Worm (Caenorhabditis elegans) whole organism, young adult: ENCODE data around the gene W02A2.12.

Experiments used
- C06A6.2 ChIP-seq: fragments of 200-800 bp; sonication (Bioruptor generic); conservative IDR thresholded peaks from 2 replicates; pipeline ENCODE4 v1.3.6; 2022; ENCODE audit warnings: missing genetic modification characterization, missing compliant biosample characterization
- D2030.7 ChIP-seq: fragments of 200-800 bp; sonication (Bioruptor generic); IDR thresholded peaks from 2 replicates; pipeline ENCODE4 v1.3.6; 2022; ENCODE audit warnings: missing genetic modification reagents, missing genetic modification characterization, missing compliant biosample characterization
- F23B12.7 ChIP-seq: sonication (generic microtip); optimal IDR thresholded peaks from 2 replicates; lab custom pipeline; 2017; ENCODE audit warnings: missing genetic modification characterization, mild to moderate bottlenecking, missing compliant biosample characterization, antibody characterized with exemption, moderate library complexity; ENCODE audit not compliant: insufficient read depth
- F39B2.1 ChIP-seq: fragments of 200-800 bp; sonication (Bioruptor generic); IDR thresholded peaks from 2 replicates; pipeline ENCODE4 v1.3.6; 2022; ENCODE audit warnings: missing genetic modification reagents, missing genetic modification characterization, missing compliant biosample characterization
- F49E8.2 ChIP-seq: sonication (generic microtip); optimal IDR thresholded peaks from 3 replicates; lab custom pipeline; 2017; ENCODE audit warnings: missing genetic modification characterization, mild to moderate bottlenecking, missing compliant biosample characterization, antibody characterized with exemption, moderate library complexity; ENCODE audit not compliant: insufficient read depth
- K12H6.12 ChIP-seq: fragments of 200-800 bp; sonication (Bioruptor generic); optimal IDR thresholded peaks from 2 replicates; lab custom pipeline; 2018; ENCODE audit warnings: mild to moderate bottlenecking, missing genetic modification characterization, missing compliant biosample characterization
- T26A5.8 ChIP-seq: sonication (generic microtip); optimal IDR thresholded peaks from 2 replicates; lab custom pipeline; 2016; ENCODE audit warnings: missing genetic modification characterization, missing compliant biosample characterization
- Y67H2A.10 ChIP-seq: fragments of 200-800 bp; sonication (Bioruptor generic); conservative IDR thresholded peaks from 2 replicates; pipeline ENCODE4 v1.3.6; 2022; ENCODE audit warnings: missing genetic modification reagents, missing genetic modification characterization, missing compliant biosample characterization
- Y95B8A.8 ChIP-seq: fragments of 200-800 bp; sonication (Bioruptor generic); IDR thresholded peaks from 2 replicates; pipeline ENCODE4 v1.3.6; 2022; ENCODE audit warnings: missing genetic modification reagents, missing genetic modification characterization, missing compliant biosample characterization
- aptf-2 ChIP-seq: fragments of 200-800 bp; sonication (Bioruptor generic); conservative IDR thresholded peaks from 2 replicates; pipeline ENCODE4 v1.3.6; 2022; ENCODE audit warnings: missing genetic modification reagents, missing genetic modification characterization, missing compliant biosample characterization
- attf-3 ChIP-seq: fragments of 200-800 bp; sonication (Bioruptor generic); conservative IDR thresholded peaks from 2 replicates; pipeline ENCODE4 v1.3.6; 2022; ENCODE audit warnings: missing genetic modification reagents, missing genetic modification characterization, missing compliant biosample characterization
- attf-6 ChIP-seq: fragments of 200-800 bp; sonication (Bioruptor generic); IDR thresholded peaks from 2 replicates; pipeline ENCODE4 v1.3.6; 2022; ENCODE audit warnings: missing genetic modification reagents, missing genetic modification characterization, missing compliant biosample characterization
- cebp-2 ChIP-seq: fragments of 200-800 bp; sonication (Bioruptor generic); IDR thresholded peaks from 2 replicates; pipeline ENCODE4 v1.3.6; 2022; ENCODE audit warnings: missing genetic modification characterization, missing compliant biosample characterization
- ceh-27 ChIP-seq: fragments of 200-800 bp; sonication (Bioruptor generic); optimal IDR thresholded peaks from 2 replicates; lab custom pipeline; 2018; ENCODE audit warnings: mild to moderate bottlenecking, missing genetic modification characterization, moderate library complexity, missing compliant biosample characterization
- ceh-58 ChIP-seq: fragments of 200-800 bp; sonication (Bioruptor generic); IDR thresholded peaks from 2 replicates; pipeline ENCODE4 v1.3.6; 2022; ENCODE audit warnings: missing genetic modification characterization, missing compliant biosample characterization
- efl-1 ChIP-seq: fragments of 150-350 bp; optimal IDR thresholded peaks from 2 replicates; lab custom pipeline; 2014; ENCODE audit warnings: missing biosample characterization, missing genetic modification reagents, missing genetic modification characterization
- hmg-1.2 ChIP-seq: fragments of 200-800 bp; sonication (Bioruptor generic); IDR thresholded peaks from 2 replicates; pipeline ENCODE4 v1.3.6; 2022; ENCODE audit warnings: missing genetic modification reagents, missing genetic modification characterization, missing compliant biosample characterization
- let-526 ChIP-seq: fragments of 200-800 bp; sonication (Bioruptor generic); IDR thresholded peaks from 2 replicates; pipeline ENCODE4 v1.3.6; 2022; ENCODE audit warnings: missing genetic modification reagents, missing genetic modification characterization, missing compliant biosample characterization
- lsl-1 ChIP-seq: fragments of 200-800 bp; sonication (Bioruptor generic); optimal IDR thresholded peaks from 2 replicates; lab custom pipeline; 2018; ENCODE audit warnings: mild to moderate bottlenecking, missing genetic modification characterization, moderate library complexity, missing compliant biosample characterization
- madf-3 ChIP-seq: fragments of 200-800 bp; sonication (Bioruptor generic); IDR thresholded peaks from 2 replicates; pipeline ENCODE4 v1.3.6; 2022; ENCODE audit warnings: missing genetic modification reagents, missing genetic modification characterization, missing compliant biosample characterization
- madf-8 ChIP-seq: fragments of 200-800 bp; sonication (Bioruptor generic); conservative IDR thresholded peaks from 2 replicates; pipeline ENCODE4 v1.3.6; 2022; ENCODE audit warnings: missing genetic modification reagents, missing genetic modification characterization, missing compliant biosample characterization
- mcd-1 ChIP-seq: fragments of 200-800 bp; sonication (Bioruptor generic); IDR thresholded peaks from 2 replicates; pipeline ENCODE4 v1.3.6; 2022; ENCODE audit warnings: missing genetic modification reagents, missing genetic modification characterization, missing compliant biosample characterization
- nfya-1 ChIP-seq: sonication (generic microtip); optimal IDR thresholded peaks from 2 replicates; lab custom pipeline; 2017; ENCODE audit warnings: antibody characterized with exemption, missing compliant biosample characterization, missing genetic modification characterization, borderline replicate concordance; ENCODE audit not compliant: insufficient read depth
- nhr-120 ChIP-seq: fragments of 200-800 bp; sonication (Bioruptor generic); IDR thresholded peaks from 2 replicates; pipeline ENCODE4 v1.3.6; 2022; ENCODE audit warnings: missing genetic modification characterization, missing compliant biosample characterization
- pha-4 ChIP-seq: fragments of 150-350 bp; sonication (generic microtip); optimal IDR thresholded peaks from 2 replicates; lab custom pipeline; 2014; ENCODE audit warnings: missing biosample characterization, missing genetic modification reagents, missing genetic modification characterization
- repo-1 ChIP-seq: sonication (generic microtip); optimal IDR thresholded peaks from 2 replicates; lab custom pipeline; 2017; ENCODE audit warnings: mild to moderate bottlenecking, missing genetic modification characterization, missing compliant biosample characterization
- snpc-1.1 ChIP-seq: sonication (generic microtip); optimal IDR thresholded peaks from 2 replicates; lab custom pipeline; 2017; ENCODE audit warnings: missing genetic modification characterization, mild to moderate bottlenecking, missing compliant biosample characterization, antibody characterized with exemption, moderate library complexity, missing genotype, missing genetic modification reagents; ENCODE audit not compliant: insufficient read depth
- snpc-1.3 ChIP-seq: sonication (generic microtip); optimal IDR thresholded peaks from 2 replicates; lab custom pipeline; 2017; ENCODE audit warnings: missing genetic modification characterization, mild to moderate bottlenecking, missing compliant biosample characterization, antibody characterized with exemption, moderate library complexity, missing genotype, missing genetic modification reagents; ENCODE audit not compliant: insufficient read depth
- snpc-3.4 ChIP-seq: sonication (generic microtip); optimal IDR thresholded peaks from 2 replicates; lab custom pipeline; 2017; ENCODE audit warnings: missing genetic modification characterization, mild to moderate bottlenecking, missing compliant biosample characterization, antibody characterized with exemption, moderate library complexity, missing genotype, missing genetic modification reagents
- snpc-4 ChIP-seq, 5 experiments: fragments of 150-350 bp in 1 of 5; sonication (generic microtip) in 4 of 5; optimal IDR thresholded peaks; 2 replicates each; lab custom pipeline; 2014 to 2018; ENCODE audit warnings: missing genetic modification characterization in 5 of 5, missing biosample characterization in 3 of 5, antibody characterized with exemption in 2 of 5, mild to moderate bottlenecking in 2 of 5, missing compliant biosample characterization in 2 of 5, missing genotype in 2 of 5, moderate library complexity in 2 of 5, missing genetic modification reagents in 1 of 5
- tbp1 ChIP-seq: fragments of 200-800 bp; sonication (Bioruptor generic); optimal IDR thresholded peaks from 2 replicates; lab custom pipeline; 2018; ENCODE audit warnings: mild to moderate bottlenecking, missing genetic modification characterization, missing compliant biosample characterization
- tbx-9 ChIP-seq: sonication (generic microtip); optimal IDR thresholded peaks from 2 replicates; lab custom pipeline; 2016; ENCODE audit warnings: borderline replicate concordance, missing genetic modification characterization, inconsistent platforms, missing compliant biosample characterization
- unc-130 ChIP-seq: sonication (generic microtip); optimal IDR thresholded peaks from 2 replicates; lab custom pipeline; 2016; ENCODE audit warnings: missing genetic modification reagents, missing genetic modification characterization, missing compliant biosample characterization
- unc-62 ChIP-seq: fragments of 150-350 bp; optimal IDR thresholded peaks from 2 replicates; lab custom pipeline; 2014; ENCODE audit warnings: missing biosample characterization, missing genetic modification reagents, missing genetic modification characterization
- ztf-25 ChIP-seq: fragments of 200-800 bp; sonication (Bioruptor generic); IDR thresholded peaks from 2 replicates; pipeline ENCODE4 v1.3.6; 2022; ENCODE audit warnings: missing genetic modification reagents, missing genetic modification characterization, missing compliant biosample characterization
- ztf-6 ChIP-seq: fragments of 200-800 bp; sonication (Bioruptor generic); IDR thresholded peaks from 2 replicates; pipeline ENCODE4 v1.3.6; 2022; ENCODE audit warnings: missing genetic modification reagents, missing genetic modification characterization, missing compliant biosample characterization

W02A2.12 gene

DNA sequence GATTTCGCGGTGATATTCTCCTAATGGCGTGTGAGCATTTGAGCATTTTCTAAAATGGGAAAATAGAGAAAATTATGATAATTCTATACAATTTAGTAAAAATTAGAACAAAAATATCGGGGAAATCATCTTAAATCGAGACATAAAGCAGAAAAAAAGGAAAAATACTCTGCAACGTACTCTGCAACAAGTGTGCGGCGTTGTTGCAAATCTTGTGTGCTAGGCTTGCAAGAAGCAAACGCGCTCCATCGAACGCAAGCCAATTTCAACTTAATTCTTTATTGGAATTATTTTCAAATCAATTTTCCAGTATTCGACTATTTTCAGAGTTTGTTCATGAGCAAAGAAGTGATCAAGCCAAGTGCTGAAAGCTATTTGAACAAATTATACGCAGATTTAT, 37.4 kb upstream of the W02A2.12 start, which contains the start of the genes Y62E10A.20, Y62E10A.23 and mdt-9 (continued):
- TF ChIP-seq snpc-4 (GFP tag; optimal IDR thresholded peaks at IDR 0.05; lab: Kevin White, UChicago) (no peak), snpc-4 (tag; optimal IDR thresholded peaks at IDR 0.05; lab: Kevin White, UChicago) (peak; percentile 5 to 81 (median 66)), nfya-1 (tag; lab: Kevin White, UChicago) (no peak), nhr-120 (GFP tag; lab: Robert Waterston, UW) (no peak), let-526 (GFP tag; lab: Robert Waterston, UW) (no peak), snpc-1.3 (tag; lab: Kevin White, UChicago) (peak; percentile 45), T26A5.8 (tag; lab: Kevin White, UChicago) (no peak), F39B2.1 (GFP tag; lab: Robert Waterston, UW) (no peak), madf-3 (GFP tag; lab: Robert Waterston, UW) (0 out of 2 replicates have a peak, but pooled peaks have one; percentile 43), D2030.7 (GFP tag; lab: Robert Waterston, UW) (peak; percentile 40), tbp1 (peak; percentile 42), ceh-27 (GFP tag; lab: Kevin White, UChicago) (peak; percentile 25), snpc-3.4 (tag; lab: Kevin White, UChicago) (peak; percentile 3), ceh-58 (GFP tag; lab: Robert Waterston, UW) (no peak), mcd-1 (GFP tag; lab: Robert Waterston, UW) (peak; percentile 91), unc-130 (GFP tag; lab: Kevin White, UChicago) (peak; percentile 50), pha-4 (tag; lab: Kevin White, UChicago) (no peak), efl-1 (GFP tag; lab: Kevin White, UChicago) (peak; percentile 38), snpc-1.1 (tag; lab: Kevin White, UChicago) (peak; percentile 61), F49E8.2 (tag; lab: Kevin White, UChicago) (peak; percentile 69), F23B12.7 (peak; percentile 41)

DNA sequence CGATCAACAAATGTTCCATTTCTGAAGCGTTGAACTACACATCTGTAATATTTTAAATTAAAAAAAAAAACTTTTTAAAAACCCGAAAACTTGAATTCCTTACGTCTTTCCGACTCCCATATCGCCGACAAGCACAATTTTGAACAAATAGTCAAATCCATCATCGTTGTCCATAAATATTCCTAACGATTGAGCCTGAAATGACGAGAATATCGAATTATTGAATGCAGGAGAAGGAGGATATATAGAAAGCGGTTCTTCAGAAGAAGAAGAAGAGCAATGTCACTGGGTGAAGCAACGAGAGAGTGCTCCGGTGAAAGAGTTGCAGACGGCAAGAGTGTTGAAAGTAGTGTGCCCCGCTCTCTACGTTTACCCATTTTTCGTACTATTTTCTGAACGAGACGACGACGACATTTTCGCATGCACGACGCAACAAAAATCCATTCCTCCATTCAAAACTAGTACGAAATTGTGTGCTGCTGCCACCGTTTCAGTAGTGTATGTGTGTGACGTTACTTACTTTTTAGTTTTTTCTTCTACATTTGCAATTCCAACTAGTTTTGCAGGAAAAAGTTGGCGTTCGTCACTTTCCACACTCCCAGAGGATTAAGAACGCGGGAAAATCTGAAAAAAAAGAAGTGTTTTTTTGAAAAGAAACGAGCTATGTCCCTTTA, 35.3 kb upstream of the W02A2.12 start, which contains the start of gene rab-19:
Gene rab-19 (minus strand): TSS at position 624 of the 674 bp plus-strand sequence.
- TF ChIP-seq lsl-1 (GFP tag; lab: Kevin White, UChicago) (no peak), hmg-1.2 (GFP tag; lab: Robert Waterston, UW) (peak; percentile 90)

DNA sequence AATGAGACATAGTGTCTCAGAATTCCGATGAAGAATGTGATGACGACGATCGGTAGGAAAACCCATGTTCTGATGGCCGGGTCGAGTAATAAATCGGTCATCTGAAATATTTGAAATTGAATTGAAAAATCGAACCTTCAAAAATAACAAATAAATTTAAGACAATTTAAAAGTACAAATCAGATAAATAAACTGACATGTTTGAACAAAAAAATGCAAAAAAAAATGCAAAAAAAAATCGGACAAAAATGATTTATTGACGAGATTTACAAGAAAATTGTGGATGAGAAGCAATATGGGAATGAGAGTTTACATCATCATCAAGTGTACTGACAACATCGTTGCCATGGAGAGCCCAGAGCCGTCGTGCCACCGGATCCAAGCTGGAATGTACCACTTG, 33.2 kb upstream of the W02A2.12 start, which contains the start of gene emc-3:
Gene emc-3 (minus strand): TSS at position 101 of the 400 bp plus-strand sequence.
- TF ChIP-seq repo-1 (no peak), Y67H2A.10 (GFP tag; lab: Robert Waterston, UW) (no peak), C06A6.2 (GFP tag; lab: Robert Waterston, UW) (no peak), unc-62 (GFP tag; lab: Kevin White, UChicago) (no peak), aptf-2 (GFP tag; lab: Robert Waterston, UW) (no peak), attf-6 (GFP tag; lab: Robert Waterston, UW) (no peak), ztf-6 (GFP tag; lab: Robert Waterston, UW) (no peak)

DNA sequence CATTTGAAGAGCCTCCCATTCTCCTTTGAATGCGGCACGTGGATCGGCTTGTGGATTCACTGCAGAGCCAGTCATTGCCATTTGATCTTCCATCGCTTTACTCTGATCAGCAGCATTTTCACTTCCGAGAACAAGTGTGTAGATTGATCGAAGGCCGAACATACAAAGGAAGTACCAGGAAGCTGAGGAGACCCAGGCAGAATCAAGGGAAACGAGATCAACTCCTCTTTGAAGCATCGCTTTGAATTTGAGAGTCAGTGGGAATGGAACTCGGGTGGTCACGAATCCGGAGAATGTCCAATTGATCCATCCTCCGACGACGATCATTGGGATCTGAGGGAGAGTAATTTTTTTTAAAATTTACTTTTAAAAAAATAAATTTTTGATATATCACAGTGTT, 31.9 kb upstream of the W02A2.12 start:
- no peak for TF ChIP-seq aptf-2 (GFP tag; lab: Robert Waterston, UW)
- TF ChIP-seq madf-8 (GFP tag; lab: Robert Waterston, UW), result no peak
- TF ChIP-seq Y95B8A.8 (GFP tag; lab: Robert Waterston, UW), result no peak
- peak; percentile 82; the same call in 1 of the 2 replicates for TF ChIP-seq cebp-2
- no peak for TF ChIP-seq tbx-9 (tag; lab: Kevin White, UChicago)
- TF ChIP-seq ztf-25 (GFP tag; lab: Robert Waterston, UW), result no peak
- TF ChIP-seq K12H6.12 (tag; lab: Kevin White, UChicago), result no peak
- no peak for TF ChIP-seq attf-3 (GFP tag; lab: Robert Waterston, UW)
